Fruit fly (Drosophila melanogaster) whole organism: ENCODE data around the gene CG14154.

ENCODE experiments used
- CG8478 ChIP-seq: fragments of >200 bp; optimal IDR thresholded peaks from 2 replicates; lab custom pipeline; 2018; ENCODE audit warnings: inconsistent platforms
- Dll ChIP-seq: fragments of >200 bp; optimal IDR thresholded peaks from 2 replicates; lab custom pipeline; 2017
- EcR ChIP-seq, 2 experiments: fragments of >200 bp; optimal IDR thresholded peaks; 2 replicates each; lab custom pipeline; 2017; ENCODE audit warnings: missing biosample characterization in 2 of 2, missing genetic modification characterization in 2 of 2, missing genetic modification reagents in 2 of 2
- pan ChIP-seq: fragments of >200 bp; optimal IDR thresholded peaks from 2 replicates; lab custom pipeline; 2017
- psq ChIP-seq: fragments of >200 bp; optimal IDR thresholded peaks from 2 replicates; lab custom pipeline; 2017
- usp ChIP-seq: fragments of >200 bp; optimal IDR thresholded peaks from 2 replicates; lab custom pipeline; 2017; ENCODE audit warnings: missing biosample characterization, missing genetic modification characterization, mixed read lengths

CG14154 gene

DNA sequence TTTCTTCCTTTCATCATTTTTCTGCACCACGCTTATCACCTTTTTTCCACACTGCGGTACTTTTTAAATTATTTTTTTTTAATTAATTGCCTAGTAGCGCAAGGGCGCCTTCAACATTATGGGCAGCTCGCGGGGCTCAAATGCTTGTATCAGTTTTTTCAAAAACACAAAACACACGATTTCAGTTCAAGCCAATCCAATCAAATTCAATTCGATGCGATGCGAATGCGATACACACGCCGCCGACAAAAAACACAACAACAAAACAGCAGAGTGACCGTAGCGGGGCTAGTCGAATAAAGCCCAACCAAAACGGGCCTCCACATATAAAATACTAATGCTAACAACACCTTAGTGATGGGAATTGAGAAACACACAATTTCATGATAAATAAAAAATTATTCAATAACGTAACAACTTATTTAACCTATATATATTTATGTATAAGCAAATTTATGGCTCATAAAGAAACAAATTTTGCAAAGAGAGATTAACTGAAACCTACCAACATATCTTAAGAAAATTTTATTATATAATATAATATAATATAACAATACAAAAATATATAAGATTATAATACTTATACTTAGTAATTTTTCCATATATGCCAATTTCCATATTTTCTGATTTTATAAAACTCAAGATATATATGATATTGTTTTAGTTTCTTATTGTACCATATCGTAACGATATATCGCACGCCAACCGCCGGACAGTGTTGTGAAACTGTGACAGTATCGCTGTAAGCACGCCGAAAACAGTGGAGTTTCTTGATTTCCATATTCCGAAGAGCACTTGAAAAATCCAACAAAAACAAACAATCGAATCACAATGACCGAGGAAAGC lies 19.3 kb downstream of the CG14154 start, which contains the start of the genes CG32066 and CG8003:
Gene CG32066 (minus strand): TSS at position 270 of the 846 bp plus-strand sequence.
Gene CG8003 (plus strand): TSS at position 732 of the 846 bp plus-strand sequence.
- TF ChIP-seq EcR (GFP tag; optimal IDR thresholded peaks at IDR 0.05; lab: Kevin White, UChicago) (no peak), CG8478 (lab: Kevin White, UChicago) (no peak), psq (no peak), pan (no peak), Dll (no peak), usp (GFP tag; lab: Kevin White, UChicago) (no peak)

DNA sequence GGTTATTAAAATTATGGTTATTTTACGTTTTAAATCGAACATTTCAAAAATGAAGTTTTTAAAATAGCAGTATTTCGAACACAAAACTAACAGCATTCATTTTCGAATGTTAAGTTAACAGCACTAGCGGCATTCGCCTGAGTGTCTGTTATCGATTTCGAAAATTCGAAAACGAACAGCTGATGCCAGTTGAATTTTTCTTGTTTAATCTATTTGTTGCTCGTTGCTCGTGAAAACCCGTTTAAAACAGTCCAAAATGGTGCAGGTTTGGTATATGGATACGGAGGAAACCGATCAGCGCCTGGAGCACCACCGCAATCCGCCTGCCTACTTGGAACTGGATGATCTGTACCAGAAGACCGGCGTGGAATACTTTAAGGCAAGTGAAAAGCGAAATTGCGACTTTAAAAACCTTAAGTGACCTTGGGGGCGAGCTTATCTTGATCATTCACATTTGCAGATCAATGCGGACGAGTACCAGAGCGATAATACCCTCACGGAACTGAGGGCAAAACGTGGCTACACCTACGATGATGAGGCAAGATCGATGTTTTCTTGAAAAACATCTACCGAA lies 21.6 kb downstream of the CG14154 start, which contains the start of gene Adi1:
Gene Adi1 (plus strand): TSS at position 187 of the 574 bp plus-strand sequence.
- no peak for TF ChIP-seq usp (GFP tag; lab: Kevin White, UChicago)
- TF ChIP-seq CG8478 (lab: Kevin White, UChicago): no peak
- TF ChIP-seq EcR (GFP tag; optimal IDR thresholded peaks at IDR 0.05; lab: Kevin White, UChicago): no peak
- TF ChIP-seq Dll: no peak
- TF ChIP-seq psq: no peak
- TF ChIP-seq pan: no peak

DNA sequence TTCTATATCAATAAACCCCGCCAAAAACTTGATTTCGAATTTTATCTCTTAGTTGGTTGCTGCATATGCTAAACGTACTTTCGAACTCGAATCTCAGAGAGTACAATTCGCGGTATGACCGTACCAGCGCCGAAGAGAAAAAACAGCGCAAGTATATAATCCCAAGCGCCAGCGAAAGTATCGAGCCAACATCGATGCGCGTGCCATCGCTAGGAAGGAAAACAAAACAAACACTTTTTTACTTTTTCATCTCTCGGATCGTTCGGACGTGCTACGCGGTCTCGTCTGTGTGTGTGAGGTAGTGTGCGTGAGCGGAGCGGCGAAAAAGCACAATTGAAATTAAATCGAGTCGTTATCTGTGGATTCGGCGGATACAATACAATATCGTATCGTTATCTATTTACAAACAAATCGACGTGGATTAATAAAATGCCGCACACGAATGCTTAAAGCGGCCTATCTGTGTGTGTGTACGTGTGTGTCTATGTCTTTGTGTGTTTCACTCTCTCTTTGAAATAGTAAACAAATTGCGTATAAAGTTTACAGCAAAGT lies 22.9 kb downstream of the CG14154 start, which contains the start of gene simj:
Gene simj (plus strand): TSS at position 229 of the 552 bp plus-strand sequence.
- TF ChIP-seq CG8478 (lab: Kevin White, UChicago): no peak
- no peak for TF ChIP-seq Dll
- no peak for TF ChIP-seq psq
- no peak for TF ChIP-seq usp (GFP tag; lab: Kevin White, UChicago)
- no peak for TF ChIP-seq pan
- no peak for TF ChIP-seq EcR (GFP tag; optimal IDR thresholded peaks at IDR 0.05; lab: Kevin White, UChicago)

DNA sequence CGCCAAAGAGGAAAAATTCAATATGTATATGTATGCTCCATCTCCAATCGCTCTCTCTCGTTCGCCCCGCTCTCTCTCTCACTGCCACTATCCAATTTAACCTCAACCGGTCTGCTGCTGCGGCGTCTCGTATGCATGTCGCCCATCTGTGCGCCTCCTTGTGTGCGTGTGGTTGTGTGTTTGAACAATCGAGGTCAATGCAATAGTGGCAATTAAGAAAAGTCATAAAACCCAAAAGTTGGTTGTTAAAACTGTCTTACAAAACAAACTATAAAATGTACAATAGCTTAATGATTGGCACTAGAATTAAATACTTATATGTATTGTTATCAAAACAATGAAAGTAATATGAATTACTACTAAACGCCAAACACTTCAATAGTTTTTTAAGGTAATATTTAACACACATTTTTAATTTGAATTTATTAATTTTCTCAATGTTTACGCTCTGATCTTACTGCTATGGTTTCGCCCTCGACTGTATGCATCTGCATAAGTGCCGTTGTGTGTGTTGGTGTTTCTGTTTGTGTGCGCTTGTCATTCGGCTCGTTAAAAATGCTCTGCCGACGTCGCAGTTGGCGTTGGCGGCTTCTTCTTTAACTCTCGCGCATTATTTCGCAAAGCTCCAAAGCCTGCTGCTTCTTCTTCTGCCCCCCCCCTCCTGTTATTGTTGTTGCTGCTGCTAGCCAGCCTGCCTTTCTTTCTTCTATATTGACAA lies 23.9 kb downstream of the CG14154 start:
- TF ChIP-seq CG8478 (lab: Kevin White, UChicago) (no peak), EcR (GFP tag; optimal IDR thresholded peaks at IDR 0.05; lab: Kevin White, UChicago) (no peak), pan (no peak), psq (no peak), Dll (no peak), usp (GFP tag; lab: Kevin White, UChicago) (no peak)

DNA sequence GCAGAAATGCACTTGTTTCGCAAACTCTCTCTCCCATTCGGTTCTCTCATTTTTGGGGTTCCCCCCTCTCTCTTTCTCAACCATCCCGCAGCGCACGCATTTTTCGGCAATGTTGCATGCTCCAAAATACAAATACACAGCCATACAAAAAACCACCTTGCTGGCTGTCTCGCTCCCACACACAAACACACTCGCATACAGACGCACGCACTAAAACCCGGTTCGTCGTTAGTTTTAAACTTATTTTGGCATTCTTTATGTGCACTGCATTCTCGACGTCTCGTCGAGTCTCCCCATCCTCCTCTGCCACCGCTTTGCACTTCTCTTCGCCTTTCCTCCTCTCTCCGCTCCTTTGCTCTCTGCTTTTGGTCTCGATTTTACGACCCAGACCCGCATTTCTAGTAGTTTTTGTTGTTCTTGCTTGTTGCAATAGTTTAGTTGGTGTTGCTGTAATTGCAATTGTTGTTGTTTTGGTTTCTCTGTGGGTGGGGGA lies 24.9 kb downstream of the CG14154 start:
- no peak for TF ChIP-seq usp (GFP tag; lab: Kevin White, UChicago)
- TF ChIP-seq Dll: peak; percentile 56
- TF ChIP-seq EcR (GFP tag; optimal IDR thresholded peaks at IDR 0.05; lab: Kevin White, UChicago): no peak
- TF ChIP-seq pan: no peak
- TF ChIP-seq CG8478 (lab: Kevin White, UChicago): no peak
- no peak for TF ChIP-seq psq

DNA sequence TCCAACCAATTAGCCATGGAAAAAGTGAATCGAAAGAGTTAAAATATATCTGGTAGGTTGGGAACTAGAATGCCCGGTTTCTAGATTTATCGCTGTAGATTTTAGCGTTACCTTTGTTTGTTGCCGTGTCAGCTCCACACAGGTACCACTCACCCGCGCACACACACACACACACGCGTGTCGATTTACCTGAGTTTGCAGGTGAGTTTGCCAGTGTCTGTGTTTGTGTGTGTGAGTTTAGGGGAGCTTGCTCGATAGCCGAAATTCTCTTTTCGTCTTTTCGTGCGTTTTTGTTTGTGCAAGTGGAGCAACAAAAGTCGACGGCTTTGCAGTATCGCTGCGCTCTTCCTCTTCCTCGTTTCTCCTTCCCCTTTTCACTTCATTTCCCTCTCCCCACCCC lies 25.7 kb downstream of the CG14154 start:
- TF ChIP-seq psq (no peak), usp (GFP tag; lab: Kevin White, UChicago) (no peak), EcR (GFP tag; optimal IDR thresholded peaks at IDR 0.05; lab: Kevin White, UChicago) (no peak), pan (no peak), CG8478 (lab: Kevin White, UChicago) (no peak), Dll (no peak)

DNA sequence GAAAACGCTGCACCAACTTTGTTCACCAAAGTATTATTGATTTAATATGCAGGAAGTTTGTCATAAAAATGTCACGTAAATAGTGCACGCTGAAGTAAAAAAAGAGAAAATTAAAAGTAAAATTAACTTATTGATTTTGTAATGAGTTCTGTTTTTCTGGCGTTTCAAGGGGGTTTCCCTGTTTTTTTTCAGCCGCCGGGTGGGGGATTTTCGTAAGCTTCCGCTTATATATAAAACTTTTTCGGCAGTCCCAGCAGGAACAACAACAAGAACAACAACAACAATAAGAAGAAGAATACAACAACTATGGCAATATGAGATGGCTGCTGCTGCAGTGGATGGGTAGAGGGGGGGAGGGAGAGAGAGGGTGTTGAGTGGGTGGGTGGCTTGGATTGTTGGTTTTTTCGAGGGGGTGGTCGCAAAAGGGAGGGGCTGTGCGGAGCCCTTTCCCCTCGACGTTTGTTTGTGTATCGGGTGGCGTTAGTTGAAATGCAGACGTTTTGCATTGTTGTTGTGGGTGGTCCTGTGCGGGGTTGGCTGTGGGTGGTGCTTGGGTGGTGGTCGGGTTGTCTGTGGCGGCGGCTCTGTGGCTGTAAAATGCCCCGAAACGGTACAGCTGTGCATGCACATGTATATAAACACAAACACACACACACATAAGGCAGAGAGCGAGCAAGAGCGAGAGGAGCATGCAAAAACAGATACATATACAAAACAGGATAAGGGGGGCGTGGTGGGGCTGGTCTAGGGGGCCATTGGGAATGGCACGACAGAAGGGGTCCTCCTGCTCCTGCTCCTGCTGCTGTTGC lies 28.1 kb downstream of the CG14154 start:
- TF ChIP-seq CG8478 (lab: Kevin White, UChicago): no peak
- no peak for TF ChIP-seq EcR (GFP tag; optimal IDR thresholded peaks at IDR 0.05; lab: Kevin White, UChicago)
- no peak for TF ChIP-seq psq
- TF ChIP-seq usp (GFP tag; lab: Kevin White, UChicago): no peak
- no peak for TF ChIP-seq Dll
- no peak for TF ChIP-seq pan

DNA sequence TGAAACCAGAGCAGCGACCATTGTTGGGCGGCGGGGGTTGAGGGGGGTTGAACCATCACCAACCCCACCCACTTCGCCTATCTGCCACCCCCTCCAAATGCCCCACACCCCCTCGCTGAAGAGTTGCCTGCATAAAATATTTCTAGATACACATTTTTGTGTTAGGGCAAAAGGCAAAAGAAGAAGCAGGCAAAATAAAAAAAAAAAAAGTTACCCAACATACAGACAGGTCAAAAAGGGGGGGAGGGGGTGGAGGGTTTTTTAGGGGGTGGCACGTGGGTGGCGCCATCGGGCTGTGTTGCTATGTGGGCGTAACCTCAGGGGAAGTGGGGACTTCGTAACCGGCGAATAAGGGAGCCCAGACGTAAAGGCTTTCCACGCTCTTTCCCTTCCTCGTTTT lies 30.9 kb downstream of the CG14154 start:
- TF ChIP-seq CG8478 (lab: Kevin White, UChicago) (no peak), usp (GFP tag; lab: Kevin White, UChicago) (no peak), Dll (no peak), pan (no peak), EcR (GFP tag; optimal IDR thresholded peaks at IDR 0.05; lab: Kevin White, UChicago) (no peak), psq (no peak)

DNA sequence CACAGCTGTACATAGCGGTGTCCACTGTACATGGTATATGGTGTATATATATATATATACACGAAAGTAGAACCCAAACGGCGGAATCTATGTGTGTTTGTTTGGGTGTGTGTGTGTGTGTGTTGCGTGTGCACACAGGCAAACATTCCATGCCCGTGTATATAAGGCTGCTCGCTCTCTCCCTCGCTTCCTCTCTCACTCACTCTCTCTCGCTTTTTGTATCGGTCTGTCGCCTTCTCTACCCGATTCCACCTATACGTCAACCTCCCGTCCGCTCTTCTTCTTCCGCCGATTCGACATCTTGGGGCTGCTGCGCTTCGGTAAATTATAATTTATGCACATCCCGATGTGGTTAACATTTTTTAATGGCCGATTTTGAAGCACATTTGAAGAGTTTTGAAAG lies 32.5 kb downstream of the CG14154 start:
- TF ChIP-seq Dll: no peak
- no peak for TF ChIP-seq psq
- no peak for TF ChIP-seq usp (GFP tag; lab: Kevin White, UChicago)
- TF ChIP-seq pan: no peak
- TF ChIP-seq CG8478 (lab: Kevin White, UChicago): no peak

DNA sequence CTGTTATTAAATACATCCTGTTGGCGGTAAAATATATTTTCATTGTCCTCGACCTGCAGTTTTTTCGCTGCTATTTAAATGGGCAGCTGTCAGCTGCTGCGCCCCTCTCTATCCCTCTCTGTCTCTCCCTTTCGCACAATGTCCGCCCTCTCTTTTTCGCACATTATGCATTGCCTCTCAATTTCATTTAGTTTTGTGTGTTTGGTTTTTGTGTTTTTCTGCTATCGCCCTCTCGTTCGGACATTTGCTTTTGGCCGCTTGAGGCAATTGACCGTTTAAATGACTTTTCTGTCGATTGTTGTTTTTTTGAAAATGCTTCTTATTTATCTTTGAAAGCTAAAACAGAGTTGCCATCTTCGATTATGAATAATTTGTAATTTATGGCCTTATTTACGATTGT lies 33.3 kb downstream of the CG14154 start:
- TF ChIP-seq pan: no peak
